Fruit fly (Drosophila melanogaster): ENCODE results near the gene CG9536.

dm6 chr2L:6426329-6426728, 50.4 kb downstream of the CG9536 start:
- TF ChIP-seq CG8478 (optimal IDR thresholded peaks at IDR 0.05) (no peak), pan (optimal IDR thresholded peaks at IDR 0.05) (no peak), usp (GFP tag; optimal IDR thresholded peaks at IDR 0.05) (no peak), psq (optimal IDR thresholded peaks at IDR 0.05) (no peak)
